Fruit fly (Drosophila melanogaster): ENCODE results near the gene CG1116.
A peak's percentile ranks its signal among the peaks of the same experiment; 100 is the strongest.

Gene CG1116

DNA sequence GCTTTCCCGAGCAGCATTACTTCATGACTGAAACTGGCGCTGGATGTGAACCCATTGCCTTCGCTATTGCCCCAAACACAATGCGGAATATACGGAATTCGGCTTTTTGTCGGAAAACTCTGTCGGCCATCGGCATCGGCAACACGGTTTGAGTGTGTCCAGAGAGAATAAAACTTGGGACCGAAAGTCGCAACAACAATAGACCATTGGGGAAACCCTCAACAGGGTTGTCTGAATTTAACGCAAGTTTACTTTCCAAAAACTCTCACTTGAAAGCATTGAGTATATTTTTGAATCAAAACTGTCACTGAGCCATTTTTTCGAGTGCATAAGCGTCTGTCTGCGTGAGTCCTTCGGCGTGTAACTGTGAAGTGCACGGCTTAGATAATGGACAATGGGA lies 21.2 kb upstream of the CG1116 start (continued):
- TF ChIP-seq gcm2 (GFP tag; optimal IDR thresholded peaks at IDR 0.05): no peak
- peak; percentile 63 for TF ChIP-seq pho (GFP tag; optimal IDR thresholded peaks at IDR 0.05)
- peak; percentile 21 for TF ChIP-seq CG18262 (tag; optimal IDR thresholded peaks at IDR 0.05)
- peak; percentile 18; the same call in 1 of the 2 replicates for TF ChIP-seq Rx (GFP tag; IDR thresholded peaks at IDR 0.05)
- TF ChIP-seq CG3726 (GFP tag; IDR thresholded peaks at IDR 0.05): no peak
- no peak for TF ChIP-seq CG14667 (GFP tag; IDR thresholded peaks at IDR 0.05)
- TF ChIP-seq lilli (GFP tag; optimal IDR thresholded peaks at IDR 0.05): peak; percentile 79
- peak; percentile 42; the same call in 1 of the 2 replicates for TF ChIP-seq Adf1 (GFP tag; IDR thresholded peaks at IDR 0.05)
- 0 out of 2 replicates have a peak, but pooled peaks have one; percentile 36 for TF ChIP-seq wdn (GFP tag; IDR thresholded peaks at IDR 0.05)
- peak; percentile 48 for TF ChIP-seq CG13775 (GFP tag; optimal IDR thresholded peaks at IDR 0.05)
- 0 out of 2 replicates have a peak, but pooled peaks have one; percentile 9 for TF ChIP-seq gsb (GFP tag; IDR thresholded peaks at IDR 0.05)
- peak; percentile 37 for TF ChIP-seq fd3F (GFP tag; optimal IDR thresholded peaks at IDR 0.05)
- TF ChIP-seq al (GFP tag; IDR thresholded peaks at IDR 0.05): peak; percentile 31; the same call in 1 of the 2 replicates
- peak; percentile 10 for TF ChIP-seq az2 (GFP tag; optimal IDR thresholded peaks at IDR 0.05)
- TF ChIP-seq Mrtf (GFP tag; IDR thresholded peaks at IDR 0.05): 0 out of 3 replicates have a peak, but pooled peaks have one; percentile 47
- TF ChIP-seq ewg (GFP tag; optimal IDR thresholded peaks at IDR 0.05): peak; percentile 31
- peak; percentile 32; the same call in 1 of the 3 replicates for TF ChIP-seq tgo (GFP tag; IDR thresholded peaks at IDR 0.05)
- no peak for TF ChIP-seq CG34376 (GFP tag; optimal IDR thresholded peaks at IDR 0.05)
- TF ChIP-seq hkb (optimal IDR thresholded peaks at IDR 0.05): no peak
- TF ChIP-seq hkb (GFP tag; IDR thresholded peaks at IDR 0.05): peak; percentile 63
- 0 out of 3 replicates have a peak, but pooled peaks have one; percentile 9 for TF ChIP-seq so (GFP tag; IDR thresholded peaks at IDR 0.05)
- peak; percentile 20 for TF ChIP-seq phol (tag; optimal IDR thresholded peaks at IDR 0.05)
- peak; percentile 59 for TF ChIP-seq schlank (tag; optimal IDR thresholded peaks at IDR 0.05)
- TF ChIP-seq CG12071 (GFP tag; optimal IDR thresholded peaks at IDR 0.05): peak; percentile 5
- peak; percentile 6 for TF ChIP-seq CG12942 (GFP tag; optimal IDR thresholded peaks at IDR 0.05)
- TF ChIP-seq CG2199 (GFP tag; IDR thresholded peaks at IDR 0.05): no peak
- peak; percentile 53 for TF ChIP-seq CG1603 (tag; optimal IDR thresholded peaks at IDR 0.05)
- peak; percentile 76 for TF ChIP-seq seq (GFP tag; IDR thresholded peaks at IDR 0.05)
- TF ChIP-seq lab (GFP tag; optimal IDR thresholded peaks at IDR 0.05): peak; percentile 89
- peak; percentile 59 for TF ChIP-seq CG10147 (GFP tag; optimal IDR thresholded peaks at IDR 0.05)
- TF ChIP-seq CG16779 (GFP tag; IDR thresholded peaks at IDR 0.05): no peak
- TF ChIP-seq CG6689 (GFP tag; IDR thresholded peaks at IDR 0.05): peak; percentile 54; the same call in 1 of the 2 replicates
- peak; percentile 80 for TF ChIP-seq CG7556 (GFP tag; optimal IDR thresholded peaks at IDR 0.05)
- TF ChIP-seq Xbp1 (GFP tag; optimal IDR thresholded peaks at IDR 0.05): peak; percentile 51
- 0 out of 3 replicates have a peak, but pooled peaks have one; percentile 21 for TF ChIP-seq HLH4C (GFP tag; IDR thresholded peaks at IDR 0.05; ENCODE audit: partially characterized antibody)
- peak; percentile 33 for TF ChIP-seq odd (GFP tag; optimal IDR thresholded peaks at IDR 0.05)
- TF ChIP-seq shn (GFP tag; optimal IDR thresholded peaks at IDR 0.05): peak; percentile 61
- peak; percentile 30 for TF ChIP-seq CG16863 (GFP tag; optimal IDR thresholded peaks at IDR 0.05)
- peak; percentile 59 for TF ChIP-seq Antp (GFP tag; optimal IDR thresholded peaks at IDR 0.05)
- TF ChIP-seq ftz-f1 (GFP tag; optimal IDR thresholded peaks at IDR 0.05): no peak
- no peak for TF ChIP-seq gfzf (GFP tag; optimal IDR thresholded peaks at IDR 0.05)
- TF ChIP-seq bowl (GFP tag; IDR thresholded peaks at IDR 0.05): no peak
- TF ChIP-seq CG17361 (GFP tag; IDR thresholded peaks at IDR 0.05): 0 out of 3 replicates have a peak, but pooled peaks have one; percentile 26
- TF ChIP-seq E2f1 (GFP tag; IDR thresholded peaks at IDR 0.05): peak; percentile 49; the same call in 1 of the 2 replicates
- TF ChIP-seq CG2120 (GFP tag; optimal IDR thresholded peaks at IDR 0.05): peak; percentile 88
- no peak for TF ChIP-seq pan (optimal IDR thresholded peaks at IDR 0.05)
- peak in 1 of 2 experiments; percentile 69 for TF ChIP-seq pan (GFP tag; optimal IDR thresholded peaks at IDR 0.05 in 1 of 2, IDR thresholded peaks at IDR 0.05 in 1 of 2)
- TF ChIP-seq CG5953 (GFP tag; IDR thresholded peaks at IDR 0.05): peak; percentile 30; the same call in 1 of the 2 replicates
- TF ChIP-seq CG8290 (GFP tag; optimal IDR thresholded peaks at IDR 0.05): no peak
- peak in 1 of 2 experiments; percentile 88 for TF ChIP-seq CG8290 (tag; optimal IDR thresholded peaks at IDR 0.05)
- peak; percentile 23 for TF ChIP-seq CG4424 (GFP tag; optimal IDR thresholded peaks at IDR 0.05)
- peak; percentile 42 for TF ChIP-seq Sox102F (GFP tag; optimal IDR thresholded peaks at IDR 0.05)
